Worm (Caenorhabditis elegans) whole organism, L1 larva: ENCODE measurements around the gene F13E9.5.

Source experiments
- Y116A8C.19 ChIP-seq: sonication (generic microtip); optimal IDR thresholded peaks from 2 replicates; lab custom pipeline; 2016; ENCODE audit warnings: missing compliant biosample characterization, missing genetic modification characterization, borderline replicate concordance
- aha-1 ChIP-seq: fragments of 150-350 bp; optimal IDR thresholded peaks from 2 replicates; lab custom pipeline; 2014; ENCODE audit warnings: missing biosample characterization, missing genetic modification characterization
- ama-1 ChIP-seq: fragments of 150-350 bp; optimal IDR thresholded peaks from 2 replicates; lab custom pipeline; 2014
- ceh-90 ChIP-seq: sonication (generic microtip); optimal IDR thresholded peaks from 2 replicates; lab custom pipeline; 2016; ENCODE audit warnings: missing genetic modification characterization, missing compliant biosample characterization
- efl-1 ChIP-seq, 4 experiments: fragments of 150-350 bp; optimal IDR thresholded peaks in 3 of 4; peaks in 1 of 4; 1 replicate in 1 of 4; 2 replicates in 3 of 4; lab custom pipeline; 2014; ENCODE audit warnings: missing biosample characterization in 2 of 4, missing genetic modification characterization in 2 of 4, missing genetic modification reagents in 2 of 4
- fkh-10 ChIP-seq: sonication (generic microtip); optimal IDR thresholded peaks from 2 replicates; lab custom pipeline; 2017; ENCODE audit warnings: missing biosample characterization, missing genetic modification reagents, missing genetic modification characterization
- grh-1 ChIP-seq: fragments of 200-800 bp; sonication (Bioruptor generic); IDR thresholded peaks from 2 replicates; pipeline ENCODE4 v1.3.6; 2022; ENCODE audit warnings: missing genetic modification reagents, missing genetic modification characterization, missing compliant biosample characterization
- lin-35 ChIP-seq, 2 experiments: fragments of 150-350 bp; optimal IDR thresholded peaks; 2 replicates each; lab custom pipeline; 2014; ENCODE audit warnings: missing biosample characterization in 2 of 2, missing genetic modification characterization in 2 of 2, missing genetic modification reagents in 2 of 2
- pag-3 ChIP-seq: sonication (generic microtip); optimal IDR thresholded peaks from 2 replicates; lab custom pipeline; 2017; ENCODE audit warnings: missing genetic modification characterization, mild to moderate bottlenecking, missing compliant biosample characterization, antibody characterized with exemption, borderline replicate concordance; ENCODE audit not compliant: insufficient read depth
- pax-3 ChIP-seq: fragments of 200-800 bp; sonication (Bioruptor generic); optimal IDR thresholded peaks from 2 replicates; lab custom pipeline; 2018; ENCODE audit warnings: mild to moderate bottlenecking, missing genetic modification characterization, moderate library complexity, missing compliant biosample characterization
- snpc-4 ChIP-seq: fragments of 150-350 bp; optimal IDR thresholded peaks from 2 replicates; lab custom pipeline; 2014; ENCODE audit warnings: missing biosample characterization, missing genetic modification characterization
- unc-62 ChIP-seq: fragments of 150-350 bp; optimal IDR thresholded peaks from 2 replicates; lab custom pipeline; 2014; ENCODE audit warnings: missing biosample characterization, missing genetic modification reagents, missing genetic modification characterization
- vab-15 ChIP-seq: sonication (generic microtip); optimal IDR thresholded peaks from 2 replicates; lab custom pipeline; 2017; ENCODE audit warnings: missing genotype, mild to moderate bottlenecking, missing genetic modification characterization, missing compliant biosample characterization
- zag-1 ChIP-seq: fragments of 150-350 bp; optimal IDR thresholded peaks from 2 replicates; lab custom pipeline; 2014; ENCODE audit warnings: missing biosample characterization, missing genetic modification characterization

ce11 chrIV:10889820-10890462 is 5.8 kb upstream of the F13E9.5 start, which contains the start of gene F13E9.15:
- TF ChIP-seq vab-15 (tag; lab: Kevin White, UChicago) (no peak), ceh-90 (tag; lab: Kevin White, UChicago) (peak; percentile 36), aha-1 (tag; lab: Kevin White, UChicago) (no peak), unc-62 (GFP tag; lab: Kevin White, UChicago) (no peak), ama-1 (no peak), zag-1 (tag; lab: Kevin White, UChicago) (no peak), pag-3 (tag; lab: Kevin White, UChicago) (no peak), snpc-4 (tag; lab: Kevin White, UChicago) (no peak), lin-35 (GFP tag; optimal IDR thresholded peaks at IDR 0.05; lab: Kevin White, UChicago) (no peak), pax-3 (tag; lab: Kevin White, UChicago) (no peak), grh-1 (no peak), fkh-10 (GFP tag; lab: Kevin White, UChicago) (peak; percentile 17), efl-1 (optimal IDR thresholded peaks at IDR 0.05; lab: Kevin White, UChicago) (no peak), efl-1 (GFP tag; optimal IDR thresholded peaks at IDR 0.05 in 1 of 2; lab: Kevin White, UChicago) (no peak), Y116A8C.19 (no peak)
